Worm (Caenorhabditis elegans) whole organism, late embryonic: ENCODE data around the gene cpr-6.

ENCODE experiments used
- C38D4.7 ChIP-seq: fragments of 200-800 bp; sonication (Bioruptor generic); optimal IDR thresholded peaks from 2 replicates; lab custom pipeline; 2018; ENCODE audit warnings: mild to moderate bottlenecking, missing genetic modification characterization, moderate library complexity, missing compliant biosample characterization
- F13H6.1 ChIP-seq: sonication (generic microtip); optimal IDR thresholded peaks from 2 replicates; lab custom pipeline; 2016; ENCODE audit warnings: missing genetic modification characterization, missing compliant biosample characterization
- T23F11.4 ChIP-seq: fragments of 200-800 bp; sonication (Bioruptor generic); optimal IDR thresholded peaks from 2 replicates; lab custom pipeline; 2018; ENCODE audit warnings: mild to moderate bottlenecking, missing genetic modification characterization, missing compliant biosample characterization
- ahr-1 ChIP-seq: sonication (generic microtip); optimal IDR thresholded peaks from 2 replicates; lab custom pipeline; 2016; ENCODE audit warnings: missing genetic modification characterization, missing compliant biosample characterization
- ceh-18 ChIP-seq: sonication (generic microtip); optimal IDR thresholded peaks from 2 replicates; lab custom pipeline; 2016; ENCODE audit warnings: missing genetic modification characterization, missing compliant biosample characterization
- ceh-19 ChIP-seq: fragments of 200-800 bp; sonication (Bioruptor generic); optimal IDR thresholded peaks from 2 replicates; lab custom pipeline; 2018; ENCODE audit warnings: mild to moderate bottlenecking, missing genetic modification characterization, missing compliant biosample characterization
- ceh-2 ChIP-seq: sonication (generic microtip); optimal IDR thresholded peaks from 2 replicates; lab custom pipeline; 2016; ENCODE audit warnings: missing genotype, missing genetic modification characterization, missing compliant biosample characterization
- ceh-22 ChIP-seq: sonication (generic microtip); optimal IDR thresholded peaks from 2 replicates; lab custom pipeline; 2017; ENCODE audit warnings: missing biosample characterization, missing genetic modification characterization
- ceh-30 ChIP-seq: fragments of 150-350 bp; optimal IDR thresholded peaks from 2 replicates; lab custom pipeline; 2014; ENCODE audit warnings: missing biosample characterization, missing genetic modification characterization
- ceh-31 ChIP-seq: sonication (generic microtip); optimal IDR thresholded peaks from 2 replicates; lab custom pipeline; 2016; ENCODE audit warnings: missing genetic modification characterization, missing compliant biosample characterization
- ceh-34 ChIP-seq: sonication (generic microtip); optimal IDR thresholded peaks from 2 replicates; lab custom pipeline; 2016; ENCODE audit warnings: mild to moderate bottlenecking, missing genetic modification characterization, missing compliant biosample characterization
- ceh-45 ChIP-seq: fragments of 200-800 bp; sonication (Bioruptor generic); IDR thresholded peaks from 2 replicates; pipeline ENCODE4 v1.3.6; 2022; ENCODE audit warnings: missing genetic modification reagents, missing genetic modification characterization, missing compliant biosample characterization
- ceh-6 ChIP-seq: fragments of 200-800 bp; sonication (Bioruptor generic); optimal IDR thresholded peaks from 2 replicates; lab custom pipeline; 2018; ENCODE audit warnings: mild to moderate bottlenecking, missing genetic modification characterization, missing compliant biosample characterization
- ceh-9 ChIP-seq: sonication (generic microtip); optimal IDR thresholded peaks from 2 replicates; lab custom pipeline; 2016; ENCODE audit warnings: mild to moderate bottlenecking, missing genetic modification characterization, inconsistent platforms, missing compliant biosample characterization
- dmd-4 ChIP-seq: sonication (generic microtip); optimal IDR thresholded peaks from 2 replicates; lab custom pipeline; 2016; ENCODE audit warnings: borderline replicate concordance, missing genetic modification characterization, missing compliant biosample characterization
- dve-1 ChIP-seq: sonication (generic microtip); optimal IDR thresholded peaks from 2 replicates; lab custom pipeline; 2017; ENCODE audit warnings: antibody characterized with exemption, mild to moderate bottlenecking, missing genetic modification characterization, missing compliant biosample characterization
- ets-4 ChIP-seq: sonication (generic microtip); optimal IDR thresholded peaks from 2 replicates; lab custom pipeline; 2016; ENCODE audit warnings: missing genetic modification characterization, missing compliant biosample characterization
- eyg-1 ChIP-seq: sonication (generic microtip); optimal IDR thresholded peaks from 2 replicates; lab custom pipeline; 2016; ENCODE audit warnings: missing genotype, missing genetic modification characterization, missing compliant biosample characterization
- fkh-10 ChIP-seq: fragments of 150-350 bp; optimal IDR thresholded peaks from 2 replicates; lab custom pipeline; 2014; ENCODE audit warnings: missing biosample characterization, missing genetic modification reagents, missing genetic modification characterization
- fkh-6 ChIP-seq: sonication (generic microtip); optimal IDR thresholded peaks from 2 replicates; lab custom pipeline; 2016; ENCODE audit warnings: missing genetic modification characterization, missing compliant biosample characterization
- gmeb-2 ChIP-seq: sonication (generic microtip); optimal IDR thresholded peaks from 2 replicates; lab custom pipeline; 2016; ENCODE audit warnings: missing genetic modification characterization, inconsistent platforms, missing compliant biosample characterization
- hlh-13 ChIP-seq: fragments of 200-800 bp; sonication (Bioruptor generic); optimal IDR thresholded peaks from 2 replicates; lab custom pipeline; 2018; ENCODE audit warnings: mild to moderate bottlenecking, missing genetic modification characterization, missing compliant biosample characterization
- hlh-15 ChIP-seq: sonication (generic microtip); optimal IDR thresholded peaks from 2 replicates; lab custom pipeline; 2016; ENCODE audit warnings: missing genetic modification characterization, missing compliant biosample characterization
- hlh-30 ChIP-seq: sonication (generic microtip); optimal IDR thresholded peaks from 2 replicates; lab custom pipeline; 2017; ENCODE audit warnings: antibody characterized with exemption, missing genetic modification characterization, missing compliant biosample characterization; ENCODE audit not compliant: insufficient read depth
- hlh-8 ChIP-seq: sonication (generic microtip); optimal IDR thresholded peaks from 2 replicates; lab custom pipeline; 2016; ENCODE audit warnings: missing genotype, missing genetic modification characterization, missing compliant biosample characterization
- madf-2 ChIP-seq: sonication (generic microtip); optimal IDR thresholded peaks from 2 replicates; lab custom pipeline; 2017; ENCODE audit warnings: missing genetic modification characterization, missing compliant biosample characterization
- nfya-1 ChIP-seq: sonication (generic microtip); optimal IDR thresholded peaks from 2 replicates; lab custom pipeline; 2017; ENCODE audit warnings: missing genetic modification characterization, mild to moderate bottlenecking, missing compliant biosample characterization, antibody characterized with exemption, moderate library complexity
- odd-2 ChIP-seq: sonication (generic microtip); optimal IDR thresholded peaks from 2 replicates; lab custom pipeline; 2017; ENCODE audit warnings: antibody characterized with exemption, mild to moderate bottlenecking, missing genetic modification characterization, missing compliant biosample characterization
- pag-3 ChIP-seq: sonication (generic microtip); optimal IDR thresholded peaks from 2 replicates; lab custom pipeline; 2016; ENCODE audit warnings: missing compliant biosample characterization, missing genetic modification characterization, borderline replicate concordance
- pax-1 ChIP-seq: fragments of 150-350 bp; optimal IDR thresholded peaks from 2 replicates; lab custom pipeline; 2014; ENCODE audit warnings: missing biosample characterization, missing genetic modification characterization
- pha-2 ChIP-seq: sonication (generic microtip); optimal IDR thresholded peaks from 2 replicates; lab custom pipeline; 2017; ENCODE audit warnings: mild to moderate bottlenecking, missing genetic modification characterization, missing compliant biosample characterization
- pqm-1 ChIP-seq: sonication (generic microtip); optimal IDR thresholded peaks from 2 replicates; lab custom pipeline; 2016; ENCODE audit warnings: missing genetic modification characterization, missing compliant biosample characterization
- pros-1 ChIP-seq: fragments of 150-350 bp; optimal IDR thresholded peaks from 2 replicates; lab custom pipeline; 2014; ENCODE audit warnings: missing biosample characterization, missing genetic modification reagents, missing genetic modification characterization
- ref-2 ChIP-seq: sonication (generic microtip); optimal IDR thresholded peaks from 2 replicates; lab custom pipeline; 2016; ENCODE audit warnings: missing genetic modification characterization, missing compliant biosample characterization
- sdc-2 ChIP-seq: sonication (generic microtip); optimal IDR thresholded peaks from 2 replicates; lab custom pipeline; 2016; ENCODE audit warnings: missing genotype, missing genetic modification characterization, missing compliant biosample characterization
- sox-2 ChIP-seq: fragments of 200-800 bp; sonication (Bioruptor generic); IDR thresholded peaks from 2 replicates; pipeline ENCODE4 v1.3.6; 2022; ENCODE audit warnings: missing genetic modification reagents, missing genetic modification characterization, missing compliant biosample characterization
- sox-4 ChIP-seq: sonication (generic microtip); optimal IDR thresholded peaks from 2 replicates; lab custom pipeline; 2017; ENCODE audit warnings: mild to moderate bottlenecking, missing genetic modification characterization, inconsistent platforms, missing compliant biosample characterization
- syd-9 ChIP-seq: sonication (generic microtip); optimal IDR thresholded peaks from 2 replicates; lab custom pipeline; 2016; ENCODE audit warnings: mild to moderate bottlenecking, missing genetic modification characterization, moderate library complexity, missing compliant biosample characterization
- tbx-7 ChIP-seq: sonication (generic microtip); optimal IDR thresholded peaks from 2 replicates; lab custom pipeline; 2016; ENCODE audit warnings: missing genotype, missing genetic modification characterization, missing compliant biosample characterization
- ttx-3 ChIP-seq: sonication (generic microtip); optimal IDR thresholded peaks from 2 replicates; lab custom pipeline; 2016; ENCODE audit warnings: missing genetic modification reagents, missing genetic modification characterization, missing compliant biosample characterization
- unc-3 ChIP-seq, 2 experiments: fragments of 200-800 bp in 1 of 2; sonication (Bioruptor generic) in 1 of 2; sonication (generic microtip) in 1 of 2; conservative IDR thresholded peaks in 1 of 2; optimal IDR thresholded peaks in 1 of 2; 2 replicates each; pipeline versions ENCODE4 v1.3.6 to Lab custom; 2016 to 2022; ENCODE audit warnings: missing compliant biosample characterization in 2 of 2, missing genetic modification characterization in 2 of 2, missing genetic modification reagents in 1 of 2
- unc-86 ChIP-seq: sonication (generic microtip); optimal IDR thresholded peaks from 2 replicates; lab custom pipeline; 2016; ENCODE audit warnings: missing genetic modification characterization, missing compliant biosample characterization
- zip-5 ChIP-seq: sonication (generic microtip); optimal IDR thresholded peaks from 2 replicates; lab custom pipeline; 2016; ENCODE audit warnings: missing genetic modification characterization, missing compliant biosample characterization
- ztf-16 ChIP-seq: sonication (generic microtip); optimal IDR thresholded peaks from 2 replicates; lab custom pipeline; 2017; ENCODE audit warnings: missing genetic modification characterization, missing compliant biosample characterization

The cpr-6 gene

ce11 chrX:6593178-6593786, 13.7 kb upstream of the cpr-6 start (continued):
- TF ChIP-seq hlh-13 (GFP tag; lab: Kevin White, UChicago) (peak; percentile 83), ceh-34 (peak; percentile 87), unc-3 (GFP tag; conservative IDR thresholded peaks at IDR 0.05; lab: Robert Waterston, UW) (peak; percentile 89), unc-3 (tag; optimal IDR thresholded peaks at IDR 0.05; lab: Kevin White, UChicago) (peak; percentile 80), dve-1 (tag; lab: Kevin White, UChicago) (peak; percentile 66), sox-4 (peak; percentile 84), ceh-30 (tag; lab: Kevin White, UChicago) (no peak), ttx-3 (peak; percentile 87), fkh-10 (GFP tag; lab: Kevin White, UChicago) (peak; percentile 81), ceh-31 (tag; lab: Kevin White, UChicago) (peak; percentile 54), ceh-2 (tag; lab: Kevin White, UChicago) (peak; percentile 79), syd-9 (peak; percentile 94), madf-2 (peak; percentile 85), fkh-6 (tag; lab: Kevin White, UChicago) (peak; percentile 92), pag-3 (tag; lab: Kevin White, UChicago) (peak; percentile 58), odd-2 (tag; lab: Kevin White, UChicago) (peak; percentile 49), sox-2 (GFP tag; lab: Robert Waterston, UW) (peak; percentile 82), ceh-18 (peak; percentile 81), gmeb-2 (peak; percentile 89), ceh-45 (GFP tag; lab: Robert Waterston, UW) (peak; percentile 94), ceh-6 (GFP tag; lab: Kevin White, UChicago) (peak; percentile 85), ahr-1 (tag; lab: Kevin White, UChicago) (peak; percentile 64), pqm-1 (tag; lab: Kevin White, UChicago) (peak; percentile 83), hlh-15 (tag; lab: Kevin White, UChicago) (peak; percentile 77), hlh-30 (tag; lab: Kevin White, UChicago) (peak; percentile 25), ceh-19 (GFP tag; lab: Kevin White, UChicago) (peak; percentile 90), pros-1 (tag; lab: Kevin White, UChicago) (no peak), C38D4.7 (GFP tag; lab: Kevin White, UChicago) (peak; percentile 82), ztf-16 (tag; lab: Kevin White, UChicago) (peak; percentile 77), nfya-1 (tag; lab: Kevin White, UChicago) (peak; percentile 44), tbx-7 (tag; lab: Kevin White, UChicago) (peak; percentile 31), ceh-9 (tag; lab: Kevin White, UChicago) (peak; percentile 61), dmd-4 (tag; lab: Kevin White, UChicago) (peak; percentile 87), pax-1 (tag; lab: Kevin White, UChicago) (no peak), unc-86 (peak; percentile 84), eyg-1 (tag; lab: Kevin White, UChicago) (peak; percentile 74), ets-4 (tag; lab: Kevin White, UChicago) (peak; percentile 40), F13H6.1 (tag; lab: Kevin White, UChicago) (peak; percentile 74), ref-2 (tag; lab: Kevin White, UChicago) (peak; percentile 92), ceh-22 (tag; lab: Kevin White, UChicago) (no peak), sdc-2 (tag; lab: Kevin White, UChicago) (peak; percentile 88), hlh-8 (tag; lab: Kevin White, UChicago) (peak; percentile 46), T23F11.4 (peak; percentile 79), pha-2 (tag; lab: Kevin White, UChicago) (peak; percentile 73), zip-5 (tag; lab: Kevin White, UChicago) (peak; percentile 60)
- TF ChIP-seq, all 69 proteins: peak for 59
